Fruit fly (Drosophila melanogaster): ENCODE data around the gene Pomp.

Pomp gene

DNA sequence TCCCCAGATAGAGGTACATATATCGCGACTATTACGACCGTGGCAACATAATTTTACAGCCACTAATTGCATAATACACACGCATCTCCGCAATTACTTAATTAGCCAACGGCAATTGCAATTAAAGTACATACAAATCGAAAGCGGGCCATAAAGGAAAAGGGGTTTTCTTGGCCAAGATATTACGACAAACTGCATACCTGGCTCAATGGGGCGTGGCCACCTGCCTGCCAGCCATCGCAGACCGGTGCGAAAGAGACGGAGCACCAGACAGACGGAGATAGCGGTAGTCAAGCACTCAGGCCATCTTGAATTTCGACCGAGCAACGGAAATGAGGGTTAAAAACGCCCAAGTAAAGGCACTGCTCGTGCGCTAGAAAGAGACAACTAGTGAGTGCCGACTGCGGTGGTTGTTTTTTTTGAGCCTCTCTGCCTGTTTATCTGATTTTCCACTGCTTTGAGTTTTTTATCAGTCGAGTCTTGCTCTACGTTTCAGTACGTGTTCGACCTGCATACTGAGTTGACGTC lies 17.1 kb upstream of the Pomp start, which contains the start of gene cad (continued):
- TF ChIP-seq aop (GFP tag; IDR thresholded peaks at IDR 0.05) (peak; percentile 62; the same call in 1 of the 2 replicates), CG32532 (GFP tag; IDR thresholded peaks at IDR 0.05) (peak; percentile 52; the same call in 1 of the 2 replicates), CG3281 (GFP tag; optimal IDR thresholded peaks at IDR 0.05) (peak; percentile 35), CG10366 (GFP tag; IDR thresholded peaks at IDR 0.05) (peak; percentile 36; the same call in 1 of the 2 replicates), CG12299 (tag; optimal IDR thresholded peaks at IDR 0.05) (no peak), amos (GFP tag; IDR thresholded peaks at IDR 0.05; ENCODE audit: partially characterized antibody) (no peak; the same call in 1 of the 2 replicates), Sox102F (GFP tag; optimal IDR thresholded peaks at IDR 0.05) (no peak), usp (GFP tag; optimal IDR thresholded peaks at IDR 0.05) (no peak), Dad (GFP tag; optimal IDR thresholded peaks at IDR 0.05) (no peak), CG5180 (GFP tag; optimal IDR thresholded peaks at IDR 0.05) (peak; percentile 35), chinmo (GFP tag; IDR thresholded peaks at IDR 0.05; ENCODE audit: partially characterized antibody) (peak; percentile 78; the same call in 2 of the 4 replicates), pros (GFP tag; optimal IDR thresholded peaks at IDR 0.05) (peak; percentile 25), unpg (GFP tag; optimal IDR thresholded peaks at IDR 0.05) (peak; percentile 0), CG12104 (GFP tag; optimal IDR thresholded peaks at IDR 0.05) (no peak), CG4707 (GFP tag; optimal IDR thresholded peaks at IDR 0.05) (no peak), Nf-YA (GFP tag; IDR thresholded peaks at IDR 0.05) (peak; percentile 60), CG34376 (GFP tag; optimal IDR thresholded peaks at IDR 0.05) (peak; percentile 37), dimm (GFP tag; IDR thresholded peaks at IDR 0.05) (no peak), CG17361 (GFP tag; IDR thresholded peaks at IDR 0.05) (no peak), ERR (GFP tag; optimal IDR thresholded peaks at IDR 0.05) (no peak), CG3995 (GFP tag; optimal IDR thresholded peaks at IDR 0.05) (no peak), H15 (GFP tag; IDR thresholded peaks at IDR 0.05) (no peak), CG33213 (GFP tag; optimal IDR thresholded peaks at IDR 0.05) (no peak), vnd (GFP tag; IDR thresholded peaks at IDR 0.05; ENCODE audit: partially characterized antibody) (0 out of 3 replicates have a peak, but pooled peaks have one; percentile 25), Nf-YC (tag; optimal IDR thresholded peaks at IDR 0.05) (peak; percentile 98), HmgD (GFP tag; optimal IDR thresholded peaks at IDR 0.05) (peak; percentile 35), E2f2 (GFP tag; IDR thresholded peaks at IDR 0.05) (peak; percentile 20; the same call in 1 of the 2 replicates), HLH4C (GFP tag; IDR thresholded peaks at IDR 0.05; ENCODE audit: partially characterized antibody) (0 out of 3 replicates have a peak, but pooled peaks have one; percentile 32), ato (GFP tag; IDR thresholded peaks at IDR 0.05; ENCODE audit: partially characterized antibody) (peak; percentile 42; the same call in 1 of the 2 replicates), lab (GFP tag; optimal IDR thresholded peaks at IDR 0.05) (peak; percentile 61), Ets65A (GFP tag) (no peak), org-1 (GFP tag; optimal IDR thresholded peaks at IDR 0.05) (no peak), cg (GFP tag; optimal IDR thresholded peaks at IDR 0.05) (peak; percentile 15), CG10979 (tag; optimal IDR thresholded peaks at IDR 0.05) (peak; percentile 29), row (GFP tag; IDR thresholded peaks at IDR 0.05) (no peak), Side (GFP tag; optimal IDR thresholded peaks at IDR 0.05) (peak; percentile 1), exex (tag; optimal IDR thresholded peaks at IDR 0.05) (no peak), CG11695 (GFP tag; IDR thresholded peaks at IDR 0.05) (no peak), sens (GFP tag) (peak; percentile 84), btn (GFP tag; optimal IDR thresholded peaks at IDR 0.05) (no peak), CG14710 (tag; optimal IDR thresholded peaks at IDR 0.05) (peak; percentile 9), twi (tag; optimal IDR thresholded peaks at IDR 0.05) (peak; percentile 25), CG1603 (tag; optimal IDR thresholded peaks at IDR 0.05) (peak; percentile 25), CG13424 (tag; optimal IDR thresholded peaks at IDR 0.05) (peak; percentile 11), CG10431 (GFP tag; optimal IDR thresholded peaks at IDR 0.05) (no peak), zen (tag; optimal IDR thresholded peaks at IDR 0.05) (peak; percentile 45), zf30C (GFP tag; optimal IDR thresholded peaks at IDR 0.05) (no peak), emc (GFP tag; optimal IDR thresholded peaks at IDR 0.05) (no peak), D (optimal IDR thresholded peaks at IDR 0.05) (peak; percentile 42), D (GFP tag; optimal IDR thresholded peaks at IDR 0.05) (peak; percentile 7)
